Worm (Caenorhabditis elegans) whole organism, young adult: ENCODE measurements around the gene daao-1.

Experiments
- B0019.2 ChIP-seq: fragments of 200-800 bp; sonication (Bioruptor generic); conservative IDR thresholded peaks from 2 replicates; pipeline ENCODE4 v1.3.6; 2022; ENCODE audit warnings: missing genetic modification reagents, missing genetic modification characterization, missing compliant biosample characterization
- B0035.1 ChIP-seq: sonication (generic microtip); optimal IDR thresholded peaks from 2 replicates; lab custom pipeline; 2016; ENCODE audit warnings: missing genetic modification characterization, mild to moderate bottlenecking, missing compliant biosample characterization, missing genotype, missing genetic modification reagents
- D2030.7 ChIP-seq: fragments of 200-800 bp; sonication (Bioruptor generic); IDR thresholded peaks from 2 replicates; pipeline ENCODE4 v1.3.6; 2022; ENCODE audit warnings: missing genetic modification reagents, missing genetic modification characterization, missing compliant biosample characterization
- F22D6.2 ChIP-seq: sonication (generic microtip); optimal IDR thresholded peaks from 2 replicates; lab custom pipeline; 2016; ENCODE audit warnings: mild to moderate bottlenecking, missing genetic modification characterization, missing compliant biosample characterization
- F23B12.7 ChIP-seq: sonication (generic microtip); optimal IDR thresholded peaks from 2 replicates; lab custom pipeline; 2017; ENCODE audit warnings: missing genetic modification characterization, mild to moderate bottlenecking, missing compliant biosample characterization, antibody characterized with exemption, moderate library complexity; ENCODE audit not compliant: insufficient read depth
- F55B11.4 ChIP-seq: sonication (generic microtip); optimal IDR thresholded peaks from 2 replicates; lab custom pipeline; 2016; ENCODE audit warnings: missing compliant biosample characterization, missing genetic modification characterization, borderline replicate concordance; ENCODE audit not compliant: insufficient read depth
- K12H6.12 ChIP-seq: fragments of 200-800 bp; sonication (Bioruptor generic); optimal IDR thresholded peaks from 2 replicates; lab custom pipeline; 2018; ENCODE audit warnings: mild to moderate bottlenecking, missing genetic modification characterization, missing compliant biosample characterization
- T07F8.4 ChIP-seq: sonication (generic microtip); optimal IDR thresholded peaks from 2 replicates; lab custom pipeline; 2016; ENCODE audit warnings: mild to moderate bottlenecking, missing genetic modification characterization, moderate library complexity, missing compliant biosample characterization
- T26A5.8 ChIP-seq: sonication (generic microtip); optimal IDR thresholded peaks from 2 replicates; lab custom pipeline; 2016; ENCODE audit warnings: missing genetic modification characterization, missing compliant biosample characterization
- Y53G8AR.9 ChIP-seq: fragments of 200-800 bp; sonication (Bioruptor generic); conservative IDR thresholded peaks from 2 replicates; pipeline ENCODE4 v1.3.6; 2022; ENCODE audit warnings: missing genetic modification reagents, missing genetic modification characterization, missing compliant biosample characterization
- Y56A3A.18 ChIP-seq: fragments of 200-800 bp; sonication (Bioruptor generic); IDR thresholded peaks from 2 replicates; pipeline ENCODE4 v1.3.6; 2022; ENCODE audit warnings: missing genetic modification reagents, missing genetic modification characterization, missing compliant biosample characterization
- Y95B8A.8 ChIP-seq: fragments of 200-800 bp; sonication (Bioruptor generic); IDR thresholded peaks from 2 replicates; pipeline ENCODE4 v1.3.6; 2022; ENCODE audit warnings: missing genetic modification reagents, missing genetic modification characterization, missing compliant biosample characterization
- ama-1 ChIP-seq, 3 experiments: fragments of 150-350 bp in 1 of 3; sonication (generic microtip) in 2 of 3; optimal IDR thresholded peaks; 2 replicates each; lab custom pipeline; 2014 to 2018; ENCODE audit warnings: missing biosample characterization in 2 of 3, missing genetic modification characterization in 2 of 3, missing genetic modification reagents in 2 of 3
- aptf-3 ChIP-seq: fragments of 200-800 bp; sonication (Bioruptor generic); IDR thresholded peaks from 2 replicates; pipeline ENCODE4 v1.3.6; 2022; ENCODE audit warnings: missing genetic modification characterization, missing compliant biosample characterization
- attf-5 ChIP-seq: fragments of 200-800 bp; sonication (Bioruptor generic); optimal IDR thresholded peaks from 2 replicates; lab custom pipeline; 2018; ENCODE audit warnings: mild to moderate bottlenecking, missing genetic modification characterization, missing compliant biosample characterization
- attf-6 ChIP-seq: fragments of 200-800 bp; sonication (Bioruptor generic); IDR thresholded peaks from 2 replicates; pipeline ENCODE4 v1.3.6; 2022; ENCODE audit warnings: missing genetic modification reagents, missing genetic modification characterization, missing compliant biosample characterization
- bed-2 ChIP-seq: fragments of 200-800 bp; sonication (Bioruptor generic); IDR thresholded peaks from 2 replicates; pipeline ENCODE4 v1.3.6; 2022; ENCODE audit warnings: missing genetic modification reagents, missing genetic modification characterization, missing compliant biosample characterization
- cebp-1 ChIP-seq, 2 experiments: fragments of 200-800 bp in 1 of 2; sonication (Bioruptor generic) in 1 of 2; sonication (generic microtip) in 1 of 2; IDR thresholded peaks in 1 of 2; optimal IDR thresholded peaks in 1 of 2; 2 replicates each; pipeline versions ENCODE4 v1.3.6 to Lab custom; 2017 to 2022; ENCODE audit warnings: missing compliant biosample characterization in 2 of 2, missing genetic modification characterization in 2 of 2, mild to moderate bottlenecking in 1 of 2, missing genetic modification reagents in 1 of 2, moderate library complexity in 1 of 2
- ceh-40 ChIP-seq: fragments of 200-800 bp; sonication (Bioruptor generic); IDR thresholded peaks from 2 replicates; pipeline ENCODE4 v1.3.6; 2022; ENCODE audit warnings: missing genetic modification characterization, missing compliant biosample characterization
- ceh-79 ChIP-seq: sonication (generic microtip); optimal IDR thresholded peaks from 2 replicates; lab custom pipeline; 2017; ENCODE audit warnings: mild to moderate bottlenecking, missing genetic modification characterization, missing compliant biosample characterization
- ceh-91 ChIP-seq: fragments of 200-800 bp; sonication (Bioruptor generic); IDR thresholded peaks from 2 replicates; pipeline ENCODE4 v1.3.6; 2022; ENCODE audit warnings: missing genetic modification reagents, missing genetic modification characterization, missing compliant biosample characterization
- egl-18 ChIP-seq: fragments of 200-800 bp; sonication (Bioruptor generic); IDR thresholded peaks from 2 replicates; pipeline ENCODE4 v1.3.6; 2022; ENCODE audit warnings: missing genetic modification reagents, missing genetic modification characterization, missing compliant biosample characterization
- egrh-3 ChIP-seq: fragments of 200-800 bp; sonication (Bioruptor generic); IDR thresholded peaks from 2 replicates; pipeline ENCODE4 v1.3.6; 2022; ENCODE audit warnings: missing genetic modification reagents, missing genetic modification characterization, missing compliant biosample characterization
- ekl-4 ChIP-seq: fragments of 200-800 bp; sonication (Bioruptor generic); IDR thresholded peaks from 2 replicates; pipeline ENCODE4 v1.3.6; 2022; ENCODE audit warnings: missing genetic modification reagents, missing genetic modification characterization, missing compliant biosample characterization
- ets-4 ChIP-seq: fragments of 200-800 bp; sonication (Bioruptor generic); optimal IDR thresholded peaks from 2 replicates; lab custom pipeline; 2018; ENCODE audit warnings: mild to moderate bottlenecking, missing genetic modification characterization, missing compliant biosample characterization
- gei-17 ChIP-seq: fragments of 200-800 bp; sonication (Bioruptor generic); optimal IDR thresholded peaks from 2 replicates; lab custom pipeline; 2018; ENCODE audit warnings: mild to moderate bottlenecking, missing genetic modification characterization, missing compliant biosample characterization
- hlh-12 ChIP-seq: sonication (generic microtip); optimal IDR thresholded peaks from 2 replicates; lab custom pipeline; 2016; ENCODE audit warnings: missing genetic modification characterization, missing compliant biosample characterization
- hmg-1.2 ChIP-seq: fragments of 200-800 bp; sonication (Bioruptor generic); IDR thresholded peaks from 2 replicates; pipeline ENCODE4 v1.3.6; 2022; ENCODE audit warnings: missing genetic modification reagents, missing genetic modification characterization, missing compliant biosample characterization
- lag-1 ChIP-seq: fragments of 200-800 bp; sonication (Bioruptor generic); IDR thresholded peaks from 2 replicates; pipeline ENCODE4 v1.3.6; 2022; ENCODE audit warnings: missing genetic modification reagents, missing genetic modification characterization, missing compliant biosample characterization
- lin-40 ChIP-seq: sonication (generic microtip); optimal IDR thresholded peaks from 2 replicates; lab custom pipeline; 2016; ENCODE audit warnings: missing genetic modification characterization, mild to moderate bottlenecking, missing compliant biosample characterization, missing genotype, missing genetic modification reagents
- lir-1 ChIP-seq: fragments of 200-800 bp; sonication (Bioruptor generic); conservative IDR thresholded peaks from 2 replicates; pipeline ENCODE4 v1.3.6; 2022; ENCODE audit warnings: missing genetic modification reagents, missing genetic modification characterization, missing compliant biosample characterization
- lsl-1 ChIP-seq: fragments of 200-800 bp; sonication (Bioruptor generic); optimal IDR thresholded peaks from 2 replicates; lab custom pipeline; 2018; ENCODE audit warnings: mild to moderate bottlenecking, missing genetic modification characterization, moderate library complexity, missing compliant biosample characterization
- madf-3 ChIP-seq: fragments of 200-800 bp; sonication (Bioruptor generic); IDR thresholded peaks from 2 replicates; pipeline ENCODE4 v1.3.6; 2022; ENCODE audit warnings: missing genetic modification reagents, missing genetic modification characterization, missing compliant biosample characterization
- mcd-1 ChIP-seq: fragments of 200-800 bp; sonication (Bioruptor generic); IDR thresholded peaks from 2 replicates; pipeline ENCODE4 v1.3.6; 2022; ENCODE audit warnings: missing genetic modification reagents, missing genetic modification characterization, missing compliant biosample characterization
- mxl-1 ChIP-seq: sonication (generic microtip); optimal IDR thresholded peaks from 2 replicates; lab custom pipeline; 2016; ENCODE audit warnings: missing genetic modification characterization, missing compliant biosample characterization
- nfya-2 ChIP-seq: fragments of 200-800 bp; sonication (Bioruptor generic); IDR thresholded peaks from 2 replicates; pipeline ENCODE4 v1.3.6; 2022; ENCODE audit warnings: missing genetic modification reagents, missing genetic modification characterization, missing compliant biosample characterization
- nfyb-1 ChIP-seq: fragments of 200-800 bp; sonication (Bioruptor generic); IDR thresholded peaks from 2 replicates; pipeline ENCODE4 v1.3.6; 2022; ENCODE audit warnings: missing genetic modification reagents, missing genetic modification characterization, missing compliant biosample characterization
- nhr-120 ChIP-seq: fragments of 200-800 bp; sonication (Bioruptor generic); IDR thresholded peaks from 2 replicates; pipeline ENCODE4 v1.3.6; 2022; ENCODE audit warnings: missing genetic modification characterization, missing compliant biosample characterization
- nhr-90 ChIP-seq: sonication (generic microtip); optimal IDR thresholded peaks from 2 replicates; lab custom pipeline; 2016; ENCODE audit warnings: missing genotype, mild to moderate bottlenecking, missing genetic modification characterization, missing compliant biosample characterization
- pbrm-1 ChIP-seq: fragments of 200-800 bp; sonication (Bioruptor generic); IDR thresholded peaks from 2 replicates; pipeline ENCODE4 v1.3.6; 2022; ENCODE audit warnings: missing genetic modification reagents, missing genetic modification characterization, missing compliant biosample characterization
- rcor-1 ChIP-seq: fragments of 200-800 bp; sonication (Bioruptor generic); IDR thresholded peaks from 2 replicates; pipeline ENCODE4 v1.3.6; 2022; ENCODE audit warnings: missing genetic modification reagents, missing genetic modification characterization, missing compliant biosample characterization
- repo-1 ChIP-seq: sonication (generic microtip); optimal IDR thresholded peaks from 2 replicates; lab custom pipeline; 2017; ENCODE audit warnings: mild to moderate bottlenecking, missing genetic modification characterization, missing compliant biosample characterization
- zim-3 ChIP-seq: sonication (generic microtip); optimal IDR thresholded peaks from 2 replicates; lab custom pipeline; 2017; ENCODE audit warnings: mild to moderate bottlenecking, missing genetic modification characterization, moderate library complexity, missing compliant biosample characterization
- ztf-18 ChIP-seq: sonication (generic microtip); optimal IDR thresholded peaks from 2 replicates; lab custom pipeline; 2016; ENCODE audit warnings: missing genotype, mild to moderate bottlenecking, missing genetic modification characterization, missing compliant biosample characterization
- ztf-26 ChIP-seq: sonication (generic microtip); optimal IDR thresholded peaks from 2 replicates; lab custom pipeline; 2017; ENCODE audit warnings: missing genetic modification characterization, missing compliant biosample characterization
- ztf-6 ChIP-seq: fragments of 200-800 bp; sonication (Bioruptor generic); IDR thresholded peaks from 2 replicates; pipeline ENCODE4 v1.3.6; 2022; ENCODE audit warnings: missing genetic modification reagents, missing genetic modification characterization, missing compliant biosample characterization

Gene daao-1

ce11 chrIV:2603556-2604021, 10.4 kb upstream of the daao-1 start (continued):
- no peak for TF ChIP-seq T26A5.8 (tag; lab: Kevin White, UChicago)
- TF ChIP-seq ets-4 (GFP tag; lab: Kevin White, UChicago): no peak
- TF ChIP-seq bed-2 (GFP tag; lab: Robert Waterston, UW): 0 out of 2 replicates have a peak, but pooled peaks have one; percentile 49
- TF ChIP-seq mcd-1: 0 out of 2 replicates have a peak, but pooled peaks have one; percentile 31
- TF ChIP-seq nhr-90 (tag; lab: Kevin White, UChicago): no peak
- TF ChIP-seq Y95B8A.8 (GFP tag; lab: Robert Waterston, UW): 0 out of 2 replicates have a peak, but pooled peaks have one; percentile 16
- no peak for TF ChIP-seq aptf-3 (GFP tag; lab: Robert Waterston, UW)
- TF ChIP-seq nhr-120 (GFP tag; lab: Robert Waterston, UW): no peak
- no peak for TF ChIP-seq zim-3 (tag; lab: Kevin White, UChicago)
- TF ChIP-seq F22D6.2 (tag; lab: Kevin White, UChicago): no peak
- TF ChIP-seq rcor-1: peak; percentile 15; the same call in 1 of the 2 replicates
- TF ChIP-seq nfyb-1 (GFP tag; lab: Robert Waterston, UW): no peak
- no peak for TF ChIP-seq T07F8.4
- no peak for TF ChIP-seq lsl-1 (GFP tag; lab: Kevin White, UChicago)
- no peak for TF ChIP-seq nfya-2 (GFP tag; lab: Robert Waterston, UW)
- TF ChIP-seq pbrm-1: peak; percentile 69
- TF ChIP-seq Y56A3A.18 (GFP tag; lab: Robert Waterston, UW): no peak
- TF ChIP-seq ceh-91 (GFP tag; lab: Robert Waterston, UW): peak; percentile 46; the same call in 1 of the 2 replicates
- no peak for TF ChIP-seq mxl-1
- TF ChIP-seq repo-1 (tag; lab: Kevin White, UChicago): no peak
- peak; percentile 41 for TF ChIP-seq K12H6.12 (tag; lab: Kevin White, UChicago)
- TF ChIP-seq lir-1 (GFP tag; lab: Robert Waterston, UW): no peak
- TF ChIP-seq attf-6 (GFP tag; lab: Robert Waterston, UW): no peak
- peak; percentile 50 for TF ChIP-seq D2030.7
- TF ChIP-seq ceh-79: no peak
- no peak for TF ChIP-seq ekl-4 (GFP tag; lab: Robert Waterston, UW)
- no peak for TF ChIP-seq egl-18
- TF ChIP-seq Y53G8AR.9 (GFP tag; lab: Robert Waterston, UW): no peak
- no peak for TF ChIP-seq ceh-40
- peak; percentile 58; the same call in 1 of the 2 replicates for TF ChIP-seq egrh-3 (GFP tag; lab: Robert Waterston, UW)
- no peak for TF ChIP-seq madf-3 (GFP tag; lab: Robert Waterston, UW)
- TF ChIP-seq cebp-1 (GFP tag; IDR thresholded peaks at IDR 0.05; lab: Robert Waterston, UW): no peak; the same call in 1 of the 2 replicates
- TF ChIP-seq cebp-1 (tag; optimal IDR thresholded peaks at IDR 0.05; lab: Kevin White, UChicago): peak; percentile 21
- no peak for TF ChIP-seq ztf-6 (GFP tag; lab: Robert Waterston, UW)
- TF ChIP-seq B0019.2 (GFP tag; lab: Robert Waterston, UW): no peak
- TF ChIP-seq attf-5: no peak
- TF ChIP-seq lin-40 (tag; lab: Kevin White, UChicago): no peak
- TF ChIP-seq B0035.1: no peak
- TF ChIP-seq ama-1 (optimal IDR thresholded peaks at IDR 0.05; lab: Kevin White, UChicago): peak; percentile 26
- peak in 1 of 2 experiments; percentile 42 for TF ChIP-seq ama-1 (GFP tag; optimal IDR thresholded peaks at IDR 0.05; lab: Kevin White, UChicago)
- no peak for TF ChIP-seq F23B12.7 (tag; lab: Kevin White, UChicago)
- TF ChIP-seq F55B11.4 (tag; lab: Kevin White, UChicago): no peak
- no peak for TF ChIP-seq hlh-12
- TF ChIP-seq ztf-26: peak; percentile 28
- peak; percentile 41; the same call in 1 of the 2 replicates for TF ChIP-seq hmg-1.2 (GFP tag; lab: Robert Waterston, UW)
- no peak for TF ChIP-seq lag-1 (GFP tag; lab: Robert Waterston, UW)
- TF ChIP-seq ztf-18 (tag; lab: Kevin White, UChicago): no peak
- TF ChIP-seq gei-17: no peak
